Fruit fly (Drosophila melanogaster): ENCODE measurements around the gene CG33284.

DNA sequence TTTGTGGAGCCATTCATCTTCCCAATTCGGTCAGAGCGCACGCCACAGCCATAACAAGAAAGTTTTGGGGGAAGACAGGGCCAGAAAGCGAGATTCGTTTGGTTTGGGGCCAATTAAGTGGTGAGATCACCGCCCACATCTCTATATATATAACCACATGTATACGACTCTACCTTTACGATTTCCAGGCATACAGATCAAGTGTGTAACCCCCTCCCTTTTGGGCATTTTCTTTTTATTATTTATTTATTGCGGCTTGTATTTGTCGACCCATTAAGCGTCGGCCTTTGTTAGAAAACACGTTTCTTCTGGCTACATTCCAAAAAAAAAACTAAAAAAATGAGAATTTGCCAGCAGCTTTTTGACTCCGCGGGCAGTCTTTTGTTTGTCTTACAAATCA, 22.2 kb upstream of the CG33284 start:
- TF ChIP-seq rn (GFP tag; IDR thresholded peaks at IDR 0.05) (no peak), CG13204 (GFP tag; optimal IDR thresholded peaks at IDR 0.05) (no peak), CG10348 (GFP tag; IDR thresholded peaks at IDR 0.05) (no peak), CG9948 (tag; optimal IDR thresholded peaks at IDR 0.05) (no peak), D1 (tag; optimal IDR thresholded peaks at IDR 0.05) (no peak), CG17806 (tag; optimal IDR thresholded peaks at IDR 0.05) (no peak), CG34367 (tag; optimal IDR thresholded peaks at IDR 0.05) (no peak), Snoo (tag; optimal IDR thresholded peaks at IDR 0.05) (no peak), CG12605 (GFP tag; IDR thresholded peaks at IDR 0.05) (no peak), CG8301 (tag; optimal IDR thresholded peaks at IDR 0.05) (no peak), CG4496 (GFP tag; IDR thresholded peaks at IDR 0.05) (no peak), CG14655 (GFP tag; optimal IDR thresholded peaks at IDR 0.05) (no peak)
